Fruit fly (Drosophila melanogaster) Kc167 (cell line): ENCODE results near the gene PGRP-SA.

Source experiments
- Myc ChIP-seq: fragments of >200 bp; optimal IDR thresholded peaks from 2 replicates; lab custom pipeline; 2017; ENCODE audit warnings: missing external identifiers
- Sin3A ChIP-seq: fragments of >200 bp; optimal IDR thresholded peaks from 2 replicates; lab custom pipeline; 2018; ENCODE audit warnings: missing external identifiers
- h ChIP-seq: fragments of >200 bp; optimal IDR thresholded peaks from 3 replicates; lab custom pipeline; 2018; ENCODE audit warnings: missing external identifiers
- insv ChIP-seq: fragments of >200 bp; optimal IDR thresholded peaks from 3 replicates; lab custom pipeline; 2018; ENCODE audit warnings: missing external identifiers
- psq ChIP-seq: fragments of >200 bp; optimal IDR thresholded peaks from 2 replicates; lab custom pipeline; 2017; ENCODE audit warnings: missing external identifiers
- ttk ChIP-seq: sonication (Bioruptor generic); optimal IDR thresholded peaks from 2 replicates; lab custom pipeline; 2017; ENCODE audit warnings: missing external identifiers

dm6 chrX:11576540-11576939, 15.1 kb downstream of the PGRP-SA start, which contains the start of gene CG11695:
- TF ChIP-seq insv (lab: Kevin White, UChicago): no peak
- TF ChIP-seq Myc: no peak
- no peak for TF ChIP-seq Sin3A (lab: Kevin White, UChicago)
- no peak for TF ChIP-seq h (lab: Kevin White, UChicago)
- no peak for TF ChIP-seq ttk (lab: Kevin White, UChicago)
- no peak for TF ChIP-seq psq (lab: Kevin White, UChicago)
